Worm (Caenorhabditis elegans): ENCODE measurements around the gene str-188.

Gene str-188

ce11 chrV:9725719-9726118, 9.2 kb downstream of the str-188 start:
- TF ChIP-seq ceh-22 (tag; optimal IDR thresholded peaks at IDR 0.05) (no peak), odd-2 (tag; optimal IDR thresholded peaks at IDR 0.05) (no peak), ceh-31 (tag; optimal IDR thresholded peaks at IDR 0.05) (no peak), hlh-13 (GFP tag; optimal IDR thresholded peaks at IDR 0.05) (no peak), ahr-1 (tag; optimal IDR thresholded peaks at IDR 0.05) (no peak), nhr-11 (tag; optimal IDR thresholded peaks at IDR 0.05) (no peak), unc-3 (GFP tag; conservative IDR thresholded peaks at IDR 0.05) (no peak), unc-3 (tag; optimal IDR thresholded peaks at IDR 0.05) (no peak), zip-5 (tag; optimal IDR thresholded peaks at IDR 0.05) (no peak), ceh-34 (tag; optimal IDR thresholded peaks at IDR 0.05) (no peak), fax-1 (tag; optimal IDR thresholded peaks at IDR 0.05) (no peak), ceh-6 (GFP tag; optimal IDR thresholded peaks at IDR 0.05) (no peak)

- TF ChIP-seq ceh-31 (tag; optimal IDR thresholded peaks at IDR 0.05) = peak; percentile 2
- no peak for TF ChIP-seq unc-42 (tag; optimal IDR thresholded peaks at IDR 0.05)
- TF ChIP-seq madf-2 (tag; optimal IDR thresholded peaks at IDR 0.05) = no peak
- no peak for TF ChIP-seq fkh-6 (tag; optimal IDR thresholded peaks at IDR 0.05)
- no peak for TF ChIP-seq ama-1 (optimal IDR thresholded peaks at IDR 0.05)
- no peak for TF ChIP-seq dmd-4 (tag; optimal IDR thresholded peaks at IDR 0.05; ENCODE audit: borderline replicate concordance)
- no peak for TF ChIP-seq mec-3 (tag; optimal IDR thresholded peaks at IDR 0.05; ENCODE audit: borderline replicate concordance)
- TF ChIP-seq ceh-19 (GFP tag; optimal IDR thresholded peaks at IDR 0.05) = no peak
- no peak for TF ChIP-seq fkh-10 (GFP tag; optimal IDR thresholded peaks at IDR 0.05)
- TF ChIP-seq nfya-1 (tag; optimal IDR thresholded peaks at IDR 0.05) = peak; percentile 45
- no peak for TF ChIP-seq ceh-9 (tag; optimal IDR thresholded peaks at IDR 0.05)
- TF ChIP-seq K02D7.2 (tag; optimal IDR thresholded peaks at IDR 0.05) = no peak
- TF ChIP-seq elt-2 (tag; optimal IDR thresholded peaks at IDR 0.05) = peak; percentile 14
These were observed 13.1 kb downstream of the str-188 start, which contains the start of the genes aagr-3 and drap-1 for ce11 chrV:9729462-9730162. Gene aagr-3, minus strand, starts transcription at chrV:9729512. Gene drap-1, plus strand, starts transcription at chrV:9730106.

ce11 chrV:9730743-9731706, 14.5 kb downstream of the str-188 start:
- TF ChIP-seq ahr-1 (tag; optimal IDR thresholded peaks at IDR 0.05) = peak; percentile 70
- TF ChIP-seq hlh-8 (tag; optimal IDR thresholded peaks at IDR 0.05) = peak; percentile 88
- no peak for TF ChIP-seq C38D4.7 (GFP tag; optimal IDR thresholded peaks at IDR 0.05)
- peak; percentile 82 for TF ChIP-seq elt-2 (tag; optimal IDR thresholded peaks at IDR 0.05)
- TF ChIP-seq ceh-30 (tag; optimal IDR thresholded peaks at IDR 0.05) = no peak
- TF ChIP-seq madf-2 (tag; optimal IDR thresholded peaks at IDR 0.05) = peak; percentile 73
- TF ChIP-seq syd-9 (tag; optimal IDR thresholded peaks at IDR 0.05) = peak; percentile 76
- no peak for TF ChIP-seq hlh-13 (GFP tag; optimal IDR thresholded peaks at IDR 0.05)
- no peak for TF ChIP-seq ceh-24 (tag; optimal IDR thresholded peaks at IDR 0.05)
- TF ChIP-seq lin-11 (tag; optimal IDR thresholded peaks at IDR 0.05) = no peak
- no peak for TF ChIP-seq pha-4 (tag; optimal IDR thresholded peaks at IDR 0.05)
- TF ChIP-seq che-1 (tag; optimal IDR thresholded peaks at IDR 0.05) = peak; percentile 56
- peak; percentile 58 for TF ChIP-seq sox-2 (GFP tag; IDR thresholded peaks at IDR 0.05)
- TF ChIP-seq sox-4 (tag; optimal IDR thresholded peaks at IDR 0.05) = peak; percentile 52
- TF ChIP-seq Y22D7AL.16 (tag; optimal IDR thresholded peaks at IDR 0.05) = no peak
- peak; percentile 83 for TF ChIP-seq ceh-19 (GFP tag; optimal IDR thresholded peaks at IDR 0.05)
- peak; percentile 64 for TF ChIP-seq dve-1 (tag; optimal IDR thresholded peaks at IDR 0.05)
- TF ChIP-seq ceh-48 (tag; optimal IDR thresholded peaks at IDR 0.05) = peak; percentile 12
- TF ChIP-seq hlh-6 (tag; optimal IDR thresholded peaks at IDR 0.05) = peak; percentile 60
- TF ChIP-seq gmeb-2 (tag; optimal IDR thresholded peaks at IDR 0.05) = no peak
- peak; percentile 95 for TF ChIP-seq pros-1 (tag; optimal IDR thresholded peaks at IDR 0.05)
- TF ChIP-seq rnt-1 (tag; optimal IDR thresholded peaks at IDR 0.05) = peak; percentile 94
- peak; percentile 38 for TF ChIP-seq tbx-7 (tag; optimal IDR thresholded peaks at IDR 0.05)
- TF ChIP-seq K09A11.1 (tag; optimal IDR thresholded peaks at IDR 0.05; ENCODE audit: insufficient read depth) = peak; percentile 15
- peak; percentile 73 for TF ChIP-seq pha-2 (tag; optimal IDR thresholded peaks at IDR 0.05)
- TF ChIP-seq pag-3 (tag; optimal IDR thresholded peaks at IDR 0.05; ENCODE audit: borderline replicate concordance) = peak; percentile 55
- no peak for TF ChIP-seq odd-2 (tag; optimal IDR thresholded peaks at IDR 0.05)
- TF ChIP-seq ceh-31 (tag; optimal IDR thresholded peaks at IDR 0.05) = peak; percentile 98
- peak; percentile 69 for TF ChIP-seq unc-42 (tag; optimal IDR thresholded peaks at IDR 0.05)

All from whole organism, late embryonic.